Worm (Caenorhabditis elegans) whole organism, early embryonic: ENCODE data around the gene srh-186.

ENCODE experiments used
- B0310.2 ChIP-seq: sonication (generic microtip); optimal IDR thresholded peaks from 2 replicates; lab custom pipeline; 2016; ENCODE audit warnings: mild to moderate bottlenecking, missing genetic modification characterization, missing compliant biosample characterization
- F13C5.2 ChIP-seq: sonication (generic microtip); optimal IDR thresholded peaks from 2 replicates; lab custom pipeline; 2017; ENCODE audit warnings: mild to moderate bottlenecking, missing genetic modification characterization, inconsistent platforms, missing compliant biosample characterization
- aly-1 ChIP-seq: sonication (generic microtip); optimal IDR thresholded peaks from 2 replicates; lab custom pipeline; 2016; ENCODE audit warnings: missing genetic modification characterization, missing compliant biosample characterization
- ama-1 ChIP-seq: fragments of 150-350 bp; optimal IDR thresholded peaks from 2 replicates; lab custom pipeline; 2014
- ceh-13 ChIP-seq: fragments of 200-800 bp; sonication (Bioruptor generic); optimal IDR thresholded peaks from 2 replicates; lab custom pipeline; 2018; ENCODE audit warnings: mild to moderate bottlenecking, missing genetic modification characterization, missing compliant biosample characterization
- ceh-36 ChIP-seq: sonication (generic microtip); optimal IDR thresholded peaks from 2 replicates; lab custom pipeline; 2016; ENCODE audit warnings: missing genetic modification characterization, inconsistent platforms, missing compliant biosample characterization
- ets-7 ChIP-seq: sonication (generic microtip); optimal IDR thresholded peaks from 2 replicates; lab custom pipeline; 2016; ENCODE audit warnings: missing genotype, missing genetic modification characterization, missing compliant biosample characterization
- flt-1 ChIP-seq: fragments of 200-800 bp; sonication (Bioruptor generic); IDR thresholded peaks from 2 replicates; pipeline ENCODE4 v1.3.6; 2022; ENCODE audit warnings: missing genetic modification characterization, missing compliant biosample characterization
- hmbx-1 ChIP-seq: sonication (generic microtip); optimal IDR thresholded peaks from 2 replicates; lab custom pipeline; 2016; ENCODE audit warnings: mild to moderate bottlenecking, missing genetic modification characterization, missing compliant biosample characterization
- hmg-4 ChIP-seq: fragments of 200-800 bp; sonication (Bioruptor generic); optimal IDR thresholded peaks from 2 replicates; lab custom pipeline; 2018; ENCODE audit warnings: mild to moderate bottlenecking, missing genetic modification characterization, missing compliant biosample characterization
- hnd-1 ChIP-seq: sonication (generic microtip); optimal IDR thresholded peaks from 2 replicates; lab custom pipeline; 2016; ENCODE audit warnings: missing genetic modification characterization, missing compliant biosample characterization
- pes-1 ChIP-seq: fragments of 200-800 bp; sonication (Bioruptor generic); IDR thresholded peaks from 2 replicates; pipeline ENCODE4 v1.3.6; 2022; ENCODE audit warnings: missing genetic modification reagents, missing genetic modification characterization, missing compliant biosample characterization
- scrt-1 ChIP-seq: fragments of 200-800 bp; sonication (Bioruptor generic); IDR thresholded peaks from 2 replicates; pipeline ENCODE4 v1.3.6; 2022; ENCODE audit warnings: missing genetic modification characterization, missing compliant biosample characterization
- sea-1 ChIP-seq: fragments of 200-800 bp; sonication (Bioruptor generic); conservative IDR thresholded peaks from 2 replicates; pipeline ENCODE4 v1.3.6; 2022; ENCODE audit warnings: missing genetic modification characterization, missing compliant biosample characterization
- tbx-11 ChIP-seq: fragments of 200-800 bp; sonication (Bioruptor generic); IDR thresholded peaks from 2 replicates; pipeline ENCODE4 v1.3.6; 2022; ENCODE audit warnings: missing genetic modification characterization, missing compliant biosample characterization
- tbx-37 ChIP-seq: fragments of 200-800 bp; sonication (Bioruptor generic); conservative IDR thresholded peaks from 2 replicates; pipeline ENCODE4 v1.3.6; 2022; ENCODE audit warnings: missing genetic modification reagents, missing genetic modification characterization, missing compliant biosample characterization
- tra-4 ChIP-seq: sonication (generic microtip); optimal IDR thresholded peaks from 2 replicates; lab custom pipeline; 2017; ENCODE audit warnings: missing genetic modification characterization, missing compliant biosample characterization

The srh-186 gene

DNA sequence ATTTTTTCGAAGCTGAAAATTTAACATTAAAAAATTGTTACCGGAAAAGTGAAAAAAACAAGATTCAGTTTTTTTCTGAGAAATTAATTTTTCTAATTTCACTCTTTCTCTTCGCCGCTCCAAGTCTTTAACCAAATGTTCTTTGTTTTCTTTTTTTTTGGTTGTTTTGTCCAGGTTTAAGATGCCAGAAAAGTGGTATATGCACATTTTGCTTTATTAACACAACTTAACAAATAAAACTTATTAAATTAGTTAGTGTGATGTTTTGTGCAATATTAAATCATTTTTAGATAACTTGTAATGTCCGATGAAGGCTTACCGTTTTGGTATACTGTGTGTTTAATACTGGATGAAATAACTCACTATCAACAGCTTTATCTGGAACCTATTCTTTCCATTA, 12.5 kb upstream of the srh-186 start, which contains the start of gene srw-53:
srw-53 (plus strand) TSS at position 301 of the 400 bp plus-strand sequence.
- TF ChIP-seq ets-7 (no peak), hmg-4 (GFP tag; lab: Kevin White, UChicago) (no peak), hmbx-1 (tag; lab: Kevin White, UChicago) (no peak), flt-1 (GFP tag; lab: Robert Waterston, UW) (no peak), scrt-1 (GFP tag; lab: Robert Waterston, UW) (no peak)

DNA sequence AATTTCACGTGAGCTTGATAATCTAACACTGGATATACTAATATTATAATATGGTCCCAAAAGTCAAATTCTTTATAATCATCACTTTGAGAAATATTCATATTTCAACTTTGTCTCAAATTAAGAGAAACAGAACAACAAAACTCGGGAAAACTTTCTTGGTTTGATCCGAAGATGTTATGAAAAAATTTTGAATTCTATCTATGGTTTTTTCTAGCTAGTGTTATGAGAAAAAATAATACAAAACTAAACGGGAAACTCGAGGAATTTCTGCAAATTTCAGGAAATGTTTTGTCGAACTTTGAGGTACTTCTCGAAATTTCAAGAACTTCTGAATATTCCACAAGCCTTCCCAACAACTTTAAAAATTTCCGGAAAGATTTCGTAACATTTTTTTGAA, 4.7 kb upstream of the srh-186 start, which contains the start of gene srw-59:
srw-59 (minus strand) TSS at position 101 of the 400 bp plus-strand sequence.
- TF ChIP-seq ceh-36 (tag; lab: Kevin White, UChicago) (no peak), pes-1 (GFP tag; lab: Robert Waterston, UW) (no peak), F13C5.2 (no peak), ceh-13 (GFP tag; lab: Kevin White, UChicago) (no peak)

DNA sequence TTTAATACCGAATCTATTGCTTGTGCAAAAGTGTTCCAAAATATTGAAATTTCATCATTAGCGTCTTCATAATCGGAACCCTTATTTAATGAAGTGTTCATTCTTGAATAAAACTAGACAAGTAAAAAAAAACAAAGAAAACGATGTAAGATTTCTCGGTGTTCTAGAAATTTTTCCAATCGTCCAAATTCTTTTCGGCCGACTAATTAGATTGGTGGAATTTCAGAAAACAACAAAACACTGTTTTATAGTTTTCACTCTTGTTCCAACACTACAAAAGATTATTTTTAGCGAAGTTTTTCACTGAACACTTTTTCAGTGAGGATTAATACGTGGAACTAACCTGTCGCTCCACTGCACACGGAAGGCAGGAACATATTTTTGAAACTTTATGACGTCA, 2.8 kb upstream of the srh-186 start, which contains the start of gene srw-56:
srw-56 (minus strand) TSS at position 101 of the 400 bp plus-strand sequence.
- TF ChIP-seq tbx-11 (GFP tag; lab: Robert Waterston, UW) (no peak), sea-1 (GFP tag; lab: Robert Waterston, UW) (no peak), tra-4 (tag; lab: Kevin White, UChicago) (no peak), F13C5.2 (no peak), ama-1 (lab: Kevin White, UChicago) (no peak), ceh-13 (GFP tag; lab: Kevin White, UChicago) (no peak), scrt-1 (GFP tag; lab: Robert Waterston, UW) (no peak), flt-1 (GFP tag; lab: Robert Waterston, UW) (no peak), tbx-37 (GFP tag; lab: Robert Waterston, UW) (no peak), ets-7 (no peak), aly-1 (no peak), hnd-1 (tag; lab: Kevin White, UChicago) (no peak)

DNA sequence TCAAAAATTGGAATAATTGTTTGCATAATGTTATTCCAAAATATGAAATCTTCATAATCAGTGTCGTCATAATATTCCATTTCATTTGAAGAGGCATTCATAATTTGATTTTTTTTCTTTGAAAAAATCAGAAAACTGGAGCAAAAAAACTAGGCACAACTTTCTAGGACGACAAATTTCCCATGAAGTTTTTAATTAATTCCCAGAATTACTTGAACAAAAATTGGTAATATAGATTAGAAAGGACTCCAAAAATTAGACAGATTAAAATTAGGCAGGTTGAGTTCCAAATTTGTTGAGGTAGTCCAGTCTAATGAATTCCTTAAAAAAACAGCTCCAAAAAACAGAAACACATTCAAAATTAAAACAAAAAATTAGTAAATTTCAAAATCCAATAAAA, 665 bp upstream of the srh-186 start, which contains the start of gene srw-57:
srw-57 (minus strand) TSS at position 101 of the 400 bp plus-strand sequence.
- TF ChIP-seq sea-1 (GFP tag; lab: Robert Waterston, UW): no peak
- no peak for TF ChIP-seq hmbx-1 (tag; lab: Kevin White, UChicago)
- TF ChIP-seq scrt-1 (GFP tag; lab: Robert Waterston, UW): no peak
- TF ChIP-seq ceh-13 (GFP tag; lab: Kevin White, UChicago): no peak
- no peak for TF ChIP-seq ets-7
- no peak for TF ChIP-seq aly-1
- no peak for TF ChIP-seq ama-1 (lab: Kevin White, UChicago)
- no peak for TF ChIP-seq hmg-4 (GFP tag; lab: Kevin White, UChicago)
- no peak for TF ChIP-seq hnd-1 (tag; lab: Kevin White, UChicago)
- TF ChIP-seq B0310.2: no peak
- TF ChIP-seq tbx-37 (GFP tag; lab: Robert Waterston, UW): no peak

DNA sequence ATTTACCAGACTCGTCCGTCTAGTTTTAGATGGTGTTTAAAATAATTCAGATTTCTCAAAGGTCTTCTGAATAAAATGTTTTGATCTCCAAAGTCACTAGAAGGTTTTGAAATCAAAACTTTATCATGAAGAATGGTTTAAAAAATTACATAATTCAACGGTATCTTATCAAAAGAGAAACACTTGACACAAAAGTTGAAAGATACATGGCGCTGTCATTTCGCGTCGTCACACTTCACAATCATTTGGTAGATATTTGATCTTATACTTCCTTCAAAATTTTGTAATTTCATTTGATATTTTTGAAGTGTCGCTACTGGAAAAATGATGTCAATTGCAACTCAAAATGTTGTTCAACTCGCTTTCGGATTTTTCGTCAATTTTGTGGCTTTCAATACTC, 1.5 kb downstream of the srh-186 start, which contains the start of gene F36G9.3:
F36G9.3 (plus strand) TSS at position 301 of the 400 bp plus-strand sequence.
- TF ChIP-seq scrt-1 (GFP tag; lab: Robert Waterston, UW) (no peak), ceh-13 (GFP tag; lab: Kevin White, UChicago) (no peak), B0310.2 (no peak), pes-1 (GFP tag; lab: Robert Waterston, UW) (no peak), sea-1 (GFP tag; lab: Robert Waterston, UW) (no peak), tra-4 (tag; lab: Kevin White, UChicago) (no peak), ama-1 (lab: Kevin White, UChicago) (no peak), tbx-11 (GFP tag; lab: Robert Waterston, UW) (no peak), hnd-1 (tag; lab: Kevin White, UChicago) (no peak), aly-1 (no peak), hmbx-1 (tag; lab: Kevin White, UChicago) (no peak), flt-1 (GFP tag; lab: Robert Waterston, UW) (no peak), tbx-37 (GFP tag; lab: Robert Waterston, UW) (no peak), ceh-36 (tag; lab: Kevin White, UChicago) (no peak), ets-7 (no peak), hmg-4 (GFP tag; lab: Kevin White, UChicago) (no peak)

DNA sequence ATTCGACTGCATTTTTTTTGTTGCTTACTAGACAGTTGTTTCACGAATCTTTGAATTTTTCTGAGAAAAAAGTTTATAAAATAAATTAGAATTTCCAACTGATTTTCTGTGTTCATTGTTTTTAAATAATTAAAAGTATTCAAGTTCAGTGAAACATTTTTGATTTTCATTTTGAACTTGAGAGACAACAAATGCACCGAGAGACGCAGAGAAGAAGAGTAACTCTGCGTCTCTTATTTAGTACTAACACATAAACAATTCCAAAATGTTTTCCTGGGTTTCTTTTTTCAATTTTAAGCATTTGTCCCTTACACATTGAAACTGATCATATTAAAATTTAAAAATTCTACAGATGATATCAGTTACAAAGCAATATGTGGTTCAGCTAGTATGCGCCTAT, 3.9 kb downstream of the srh-186 start:
- TF ChIP-seq B0310.2 (no peak), ceh-13 (GFP tag; lab: Kevin White, UChicago) (no peak), aly-1 (no peak), hmbx-1 (tag; lab: Kevin White, UChicago) (no peak), ama-1 (lab: Kevin White, UChicago) (no peak), hnd-1 (tag; lab: Kevin White, UChicago) (no peak), scrt-1 (GFP tag; lab: Robert Waterston, UW) (no peak), ceh-36 (tag; lab: Kevin White, UChicago) (no peak), tbx-37 (GFP tag; lab: Robert Waterston, UW) (no peak), sea-1 (GFP tag; lab: Robert Waterston, UW) (no peak), tra-4 (tag; lab: Kevin White, UChicago) (no peak), flt-1 (GFP tag; lab: Robert Waterston, UW) (no peak)

DNA sequence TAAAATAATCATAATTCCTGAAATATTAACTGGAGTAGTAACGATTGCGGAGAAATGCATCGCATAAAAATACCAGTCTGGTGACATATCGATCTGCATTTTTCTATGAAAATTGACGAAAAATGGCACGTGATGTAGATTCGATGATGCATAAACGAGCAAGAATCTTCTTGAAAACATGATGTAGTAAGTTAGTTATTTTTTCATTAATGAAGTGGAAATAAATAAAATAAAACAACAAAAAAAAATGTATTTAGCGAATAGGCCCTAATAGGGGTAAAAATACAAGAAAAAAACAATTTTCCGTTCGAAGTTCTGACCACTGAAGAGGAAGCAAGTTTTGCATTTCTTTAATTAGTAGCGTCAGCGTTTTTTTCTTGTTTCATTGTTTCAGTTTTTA, 9.5 kb downstream of the srh-186 start, which contains the start of gene sri-2:
sri-2 (minus strand) TSS at position 101 of the 400 bp plus-strand sequence.
- TF ChIP-seq tbx-37 (GFP tag; lab: Robert Waterston, UW) (no peak), B0310.2 (no peak), ama-1 (lab: Kevin White, UChicago) (no peak), hmbx-1 (tag; lab: Kevin White, UChicago) (no peak), hnd-1 (tag; lab: Kevin White, UChicago) (no peak), scrt-1 (GFP tag; lab: Robert Waterston, UW) (no peak), pes-1 (GFP tag; lab: Robert Waterston, UW) (no peak), flt-1 (GFP tag; lab: Robert Waterston, UW) (no peak)
